Worm (Caenorhabditis elegans) whole organism, early embryonic: ENCODE results near the gene clh-3.

Experiments used
- aly-1 ChIP-seq: sonication (generic microtip); optimal IDR thresholded peaks from 2 replicates; lab custom pipeline; 2016; ENCODE audit warnings: missing genetic modification characterization, missing compliant biosample characterization
- ama-1 ChIP-seq: fragments of 150-350 bp; optimal IDR thresholded peaks from 2 replicates; lab custom pipeline; 2014
- ceh-13 ChIP-seq: fragments of 200-800 bp; sonication (Bioruptor generic); optimal IDR thresholded peaks from 2 replicates; lab custom pipeline; 2018; ENCODE audit warnings: mild to moderate bottlenecking, missing genetic modification characterization, missing compliant biosample characterization
- hmbx-1 ChIP-seq: sonication (generic microtip); optimal IDR thresholded peaks from 2 replicates; lab custom pipeline; 2016; ENCODE audit warnings: mild to moderate bottlenecking, missing genetic modification characterization, missing compliant biosample characterization
- tbx-37 ChIP-seq: fragments of 200-800 bp; sonication (Bioruptor generic); conservative IDR thresholded peaks from 2 replicates; pipeline ENCODE4 v1.3.6; 2022; ENCODE audit warnings: missing genetic modification reagents, missing genetic modification characterization, missing compliant biosample characterization

DNA sequence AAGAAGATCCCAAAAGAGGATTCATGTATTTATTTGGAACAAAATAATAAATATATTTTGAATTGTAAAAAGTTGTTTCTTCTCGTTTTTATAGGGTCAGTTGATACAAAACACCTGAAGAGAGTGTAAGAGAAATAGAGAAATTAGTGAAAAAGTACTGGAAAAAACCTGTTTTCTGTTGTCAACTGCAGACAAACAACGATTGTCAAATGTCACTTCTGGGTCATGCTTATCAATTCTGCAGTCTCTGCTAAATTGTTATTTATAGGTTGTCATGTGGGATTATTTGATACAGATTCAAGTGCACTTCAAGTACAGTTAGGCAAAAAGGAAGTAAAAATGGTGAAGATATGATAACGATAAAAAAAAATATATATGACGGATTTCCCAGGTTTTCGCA, 46.8 kb upstream of the clh-3 start:
- TF ChIP-seq ama-1 (no peak), tbx-37 (GFP tag; lab: Robert Waterston, UW) (no peak), hmbx-1 (tag; lab: Kevin White, UChicago) (no peak), aly-1 (tag; lab: Kevin White, UChicago) (no peak), ceh-13 (GFP tag; lab: Kevin White, UChicago) (no peak)
